Worm (Caenorhabditis elegans) whole organism, young adult: ENCODE results near the gene F38B7.17.
A peak's percentile ranks its signal among the peaks of the same experiment; 100 is the strongest.

Experiments used
- B0261.1 ChIP-seq: sonication (generic microtip); optimal IDR thresholded peaks from 2 replicates; lab custom pipeline; 2016; ENCODE audit warnings: mild to moderate bottlenecking, missing genetic modification characterization, moderate library complexity, missing compliant biosample characterization
- B0336.3 ChIP-seq: fragments of 200-800 bp; sonication (Bioruptor generic); IDR thresholded peaks from 2 replicates; pipeline ENCODE4 v1.3.6; 2022; ENCODE audit warnings: missing genetic modification characterization, missing compliant biosample characterization
- C06A6.2 ChIP-seq: fragments of 200-800 bp; sonication (Bioruptor generic); conservative IDR thresholded peaks from 2 replicates; pipeline ENCODE4 v1.3.6; 2022; ENCODE audit warnings: missing genetic modification characterization, missing compliant biosample characterization
- C17E4.6 ChIP-seq: fragments of 200-800 bp; sonication (Bioruptor generic); IDR thresholded peaks from 2 replicates; pipeline ENCODE4 v1.3.6; 2022; ENCODE audit warnings: missing genetic modification reagents, missing genetic modification characterization, missing compliant biosample characterization
- F23B12.7 ChIP-seq: sonication (generic microtip); optimal IDR thresholded peaks from 2 replicates; lab custom pipeline; 2017; ENCODE audit warnings: missing genetic modification characterization, mild to moderate bottlenecking, missing compliant biosample characterization, antibody characterized with exemption, moderate library complexity; ENCODE audit not compliant: insufficient read depth
- F52B5.7 ChIP-seq: sonication (generic microtip); optimal IDR thresholded peaks from 2 replicates; lab custom pipeline; 2016; ENCODE audit warnings: mild to moderate bottlenecking, missing genetic modification characterization, missing compliant biosample characterization
- F55B11.4 ChIP-seq: sonication (generic microtip); optimal IDR thresholded peaks from 2 replicates; lab custom pipeline; 2016; ENCODE audit warnings: missing compliant biosample characterization, missing genetic modification characterization, borderline replicate concordance; ENCODE audit not compliant: insufficient read depth
- F57A8.1 ChIP-seq: fragments of 200-800 bp; sonication (Bioruptor generic); optimal IDR thresholded peaks from 2 replicates; lab custom pipeline; 2018; ENCODE audit warnings: mild to moderate bottlenecking, missing genetic modification characterization, moderate library complexity, missing compliant biosample characterization
- Y53F4B.3 ChIP-seq: fragments of 200-800 bp; sonication (Bioruptor generic); IDR thresholded peaks from 2 replicates; pipeline ENCODE4 v1.3.6; 2022; ENCODE audit warnings: missing genetic modification reagents, missing genetic modification characterization, missing compliant biosample characterization
- Y95B8A.8 ChIP-seq: fragments of 200-800 bp; sonication (Bioruptor generic); IDR thresholded peaks from 2 replicates; pipeline ENCODE4 v1.3.6; 2022; ENCODE audit warnings: missing genetic modification reagents, missing genetic modification characterization, missing compliant biosample characterization
- atf-7 ChIP-seq: sonication (generic microtip); optimal IDR thresholded peaks from 2 replicates; lab custom pipeline; 2017; ENCODE audit warnings: mild to moderate bottlenecking, missing genetic modification characterization, missing compliant biosample characterization
- athp-1 ChIP-seq: sonication (generic microtip); optimal IDR thresholded peaks from 2 replicates; lab custom pipeline; 2017; ENCODE audit warnings: mild to moderate bottlenecking, missing genetic modification characterization, missing compliant biosample characterization
- attf-3 ChIP-seq: fragments of 200-800 bp; sonication (Bioruptor generic); conservative IDR thresholded peaks from 2 replicates; pipeline ENCODE4 v1.3.6; 2022; ENCODE audit warnings: missing genetic modification reagents, missing genetic modification characterization, missing compliant biosample characterization
- bed-2 ChIP-seq: fragments of 200-800 bp; sonication (Bioruptor generic); IDR thresholded peaks from 2 replicates; pipeline ENCODE4 v1.3.6; 2022; ENCODE audit warnings: missing genetic modification reagents, missing genetic modification characterization, missing compliant biosample characterization
- ceh-100 ChIP-seq: fragments of 200-800 bp; sonication (Bioruptor generic); IDR thresholded peaks from 2 replicates; pipeline ENCODE4 v1.3.6; 2022; ENCODE audit warnings: missing genetic modification reagents, missing genetic modification characterization, missing compliant biosample characterization
- ceh-27 ChIP-seq: fragments of 200-800 bp; sonication (Bioruptor generic); optimal IDR thresholded peaks from 2 replicates; lab custom pipeline; 2018; ENCODE audit warnings: mild to moderate bottlenecking, missing genetic modification characterization, moderate library complexity, missing compliant biosample characterization
- ceh-40 ChIP-seq: fragments of 200-800 bp; sonication (Bioruptor generic); IDR thresholded peaks from 2 replicates; pipeline ENCODE4 v1.3.6; 2022; ENCODE audit warnings: missing genetic modification characterization, missing compliant biosample characterization
- dpff-1 ChIP-seq: sonication (generic microtip); optimal IDR thresholded peaks from 2 replicates; lab custom pipeline; 2017; ENCODE audit warnings: mild to moderate bottlenecking, missing genetic modification characterization, missing compliant biosample characterization
- dpl-1 ChIP-seq: fragments of 150-350 bp; optimal IDR thresholded peaks from 2 replicates; lab custom pipeline; 2014; ENCODE audit warnings: missing biosample characterization, missing genetic modification reagents, missing genetic modification characterization
- ekl-4 ChIP-seq: fragments of 200-800 bp; sonication (Bioruptor generic); IDR thresholded peaks from 2 replicates; pipeline ENCODE4 v1.3.6; 2022; ENCODE audit warnings: missing genetic modification reagents, missing genetic modification characterization, missing compliant biosample characterization
- ets-4 ChIP-seq: fragments of 200-800 bp; sonication (Bioruptor generic); optimal IDR thresholded peaks from 2 replicates; lab custom pipeline; 2018; ENCODE audit warnings: mild to moderate bottlenecking, missing genetic modification characterization, missing compliant biosample characterization
- gei-17 ChIP-seq: fragments of 200-800 bp; sonication (Bioruptor generic); optimal IDR thresholded peaks from 2 replicates; lab custom pipeline; 2018; ENCODE audit warnings: mild to moderate bottlenecking, missing genetic modification characterization, missing compliant biosample characterization
- hmg-20 ChIP-seq: fragments of 200-800 bp; sonication (Bioruptor generic); IDR thresholded peaks from 2 replicates; pipeline ENCODE4 v1.3.6; 2022; ENCODE audit warnings: missing genetic modification reagents, missing genetic modification characterization, missing compliant biosample characterization
- let-607 ChIP-seq, 2 experiments: fragments of 200-800 bp in 1 of 2; sonication (Bioruptor generic) in 1 of 2; sonication (generic microtip) in 1 of 2; optimal IDR thresholded peaks; 2 replicates each; lab custom pipeline; 2016 to 2018; ENCODE audit warnings: mild to moderate bottlenecking in 2 of 2, missing compliant biosample characterization in 2 of 2, missing genetic modification characterization in 2 of 2, moderate library complexity in 2 of 2, missing genotype in 1 of 2
- lin-26 ChIP-seq: fragments of 200-800 bp; sonication (Bioruptor generic); IDR thresholded peaks from 2 replicates; pipeline ENCODE4 v1.3.6; 2022; ENCODE audit warnings: missing genetic modification reagents, missing genetic modification characterization, missing compliant biosample characterization
- lir-1 ChIP-seq: fragments of 200-800 bp; sonication (Bioruptor generic); conservative IDR thresholded peaks from 2 replicates; pipeline ENCODE4 v1.3.6; 2022; ENCODE audit warnings: missing genetic modification reagents, missing genetic modification characterization, missing compliant biosample characterization
- lsl-1 ChIP-seq: fragments of 200-800 bp; sonication (Bioruptor generic); optimal IDR thresholded peaks from 2 replicates; lab custom pipeline; 2018; ENCODE audit warnings: mild to moderate bottlenecking, missing genetic modification characterization, moderate library complexity, missing compliant biosample characterization
- nfya-1 ChIP-seq: sonication (generic microtip); optimal IDR thresholded peaks from 2 replicates; lab custom pipeline; 2017; ENCODE audit warnings: antibody characterized with exemption, missing compliant biosample characterization, missing genetic modification characterization, borderline replicate concordance; ENCODE audit not compliant: insufficient read depth
- nfya-2 ChIP-seq: fragments of 200-800 bp; sonication (Bioruptor generic); IDR thresholded peaks from 2 replicates; pipeline ENCODE4 v1.3.6; 2022; ENCODE audit warnings: missing genetic modification reagents, missing genetic modification characterization, missing compliant biosample characterization
- nhr-179 ChIP-seq: sonication (generic microtip); optimal IDR thresholded peaks from 2 replicates; lab custom pipeline; 2016; ENCODE audit warnings: mild to moderate bottlenecking, missing genetic modification characterization, missing compliant biosample characterization
- nhr-90 ChIP-seq: sonication (generic microtip); optimal IDR thresholded peaks from 2 replicates; lab custom pipeline; 2016; ENCODE audit warnings: missing genotype, mild to moderate bottlenecking, missing genetic modification characterization, missing compliant biosample characterization
- pbrm-1 ChIP-seq: fragments of 200-800 bp; sonication (Bioruptor generic); IDR thresholded peaks from 2 replicates; pipeline ENCODE4 v1.3.6; 2022; ENCODE audit warnings: missing genetic modification reagents, missing genetic modification characterization, missing compliant biosample characterization
- rcor-1 ChIP-seq: fragments of 200-800 bp; sonication (Bioruptor generic); IDR thresholded peaks from 2 replicates; pipeline ENCODE4 v1.3.6; 2022; ENCODE audit warnings: missing genetic modification reagents, missing genetic modification characterization, missing compliant biosample characterization
- rec-8 ChIP-seq, 2 experiments: sonication (generic microtip); optimal IDR thresholded peaks; 2 replicates each; lab custom pipeline; 2016; ENCODE audit warnings: mild to moderate bottlenecking in 2 of 2, missing genetic modification characterization in 2 of 2, missing genetic modification reagents in 2 of 2, missing genotype in 2 of 2, missing biosample characterization in 1 of 2, missing compliant biosample characterization in 1 of 2, moderate library complexity in 1 of 2
- rpc-1 ChIP-seq, 2 experiments: fragments of 150-350 bp in 1 of 2; sonication (generic microtip) in 1 of 2; optimal IDR thresholded peaks; 2 replicates each; lab custom pipeline; 2014 to 2018; ENCODE audit warnings: missing biosample characterization in 1 of 2, missing genetic modification characterization in 1 of 2, missing genetic modification reagents in 1 of 2, missing genotype in 1 of 2
- snpc-1.1 ChIP-seq: sonication (generic microtip); optimal IDR thresholded peaks from 2 replicates; lab custom pipeline; 2017; ENCODE audit warnings: missing genetic modification characterization, mild to moderate bottlenecking, missing compliant biosample characterization, antibody characterized with exemption, moderate library complexity, missing genotype, missing genetic modification reagents; ENCODE audit not compliant: insufficient read depth
- snpc-3.4 ChIP-seq: sonication (generic microtip); optimal IDR thresholded peaks from 2 replicates; lab custom pipeline; 2017; ENCODE audit warnings: missing genetic modification characterization, mild to moderate bottlenecking, missing compliant biosample characterization, antibody characterized with exemption, moderate library complexity, missing genotype, missing genetic modification reagents
- somi-1 ChIP-seq: fragments of 200-800 bp; sonication (Bioruptor generic); optimal IDR thresholded peaks from 2 replicates; lab custom pipeline; 2018; ENCODE audit warnings: mild to moderate bottlenecking, missing genetic modification characterization, missing compliant biosample characterization
- tlf-1 ChIP-seq: fragments of 200-800 bp; sonication (Bioruptor generic); optimal IDR thresholded peaks from 2 replicates; lab custom pipeline; 2018; ENCODE audit warnings: mild to moderate bottlenecking, missing genetic modification characterization, missing compliant biosample characterization
- unc-62 ChIP-seq: fragments of 150-350 bp; optimal IDR thresholded peaks from 2 replicates; lab custom pipeline; 2014; ENCODE audit warnings: missing biosample characterization, missing genetic modification reagents, missing genetic modification characterization
- zfh-2 ChIP-seq: fragments of 200-800 bp; sonication (Bioruptor generic); conservative IDR thresholded peaks from 2 replicates; pipeline ENCODE4 v1.3.6; 2022; ENCODE audit warnings: missing genetic modification reagents, missing genetic modification characterization, missing compliant biosample characterization
- ztf-6 ChIP-seq: fragments of 200-800 bp; sonication (Bioruptor generic); IDR thresholded peaks from 2 replicates; pipeline ENCODE4 v1.3.6; 2022; ENCODE audit warnings: missing genetic modification reagents, missing genetic modification characterization, missing compliant biosample characterization

F38B7.17 gene

ce11 chrV:11593888-11594287 is 45.1 kb upstream of the F38B7.17 start:
- no peak for TF ChIP-seq Y53F4B.3 (GFP tag; lab: Robert Waterston, UW)
- TF ChIP-seq Y95B8A.8 (GFP tag; lab: Robert Waterston, UW): no peak
- no peak for TF ChIP-seq dpl-1 (GFP tag; lab: Kevin White, UChicago)
- no peak for TF ChIP-seq B0261.1 (tag; lab: Kevin White, UChicago)
- TF ChIP-seq ekl-4 (GFP tag; lab: Robert Waterston, UW): no peak

ce11 chrV:11593427-11593826 is 44.7 kb upstream of the F38B7.17 start, which contains the start of gene srx-80:
Gene srx-80, plus strand, starts transcription at chrV:11593727.
- TF ChIP-seq let-607 (tag; optimal IDR thresholded peaks at IDR 0.05; lab: Kevin White, UChicago): no peak
- TF ChIP-seq hmg-20: no peak
- TF ChIP-seq somi-1 (GFP tag; lab: Kevin White, UChicago): no peak
- no peak for TF ChIP-seq ceh-40 (GFP tag; lab: Robert Waterston, UW)
- no peak for TF ChIP-seq unc-62
- no peak for TF ChIP-seq ceh-27
- TF ChIP-seq rpc-1 (optimal IDR thresholded peaks at IDR 0.05; lab: Kevin White, UChicago): no peak
- TF ChIP-seq rpc-1 (tag; optimal IDR thresholded peaks at IDR 0.05; lab: Kevin White, UChicago): no peak
- TF ChIP-seq snpc-3.4 (tag; lab: Kevin White, UChicago): no peak
- TF ChIP-seq tlf-1 (GFP tag; lab: Kevin White, UChicago): no peak
- no peak for TF ChIP-seq zfh-2 (GFP tag; lab: Robert Waterston, UW)
- no peak for TF ChIP-seq C06A6.2 (GFP tag; lab: Robert Waterston, UW)

- no peak for TF ChIP-seq B0336.3
- no peak for TF ChIP-seq F23B12.7 (tag; lab: Kevin White, UChicago)
- TF ChIP-seq pbrm-1 (GFP tag; lab: Robert Waterston, UW): no peak
- TF ChIP-seq snpc-3.4 (tag; lab: Kevin White, UChicago): no peak
- no peak for TF ChIP-seq ceh-40 (GFP tag; lab: Robert Waterston, UW)
- no peak for TF ChIP-seq F52B5.7
- TF ChIP-seq dpff-1 (tag; lab: Kevin White, UChicago): no peak
- no peak for TF ChIP-seq zfh-2 (GFP tag; lab: Robert Waterston, UW)
- TF ChIP-seq F55B11.4 (tag; lab: Kevin White, UChicago): no peak
- no peak for TF ChIP-seq C17E4.6 (GFP tag; lab: Robert Waterston, UW)
- TF ChIP-seq athp-1 (tag; lab: Kevin White, UChicago): no peak
- no peak for TF ChIP-seq dpl-1 (GFP tag; lab: Kevin White, UChicago)
- TF ChIP-seq ztf-6 (GFP tag; lab: Robert Waterston, UW): no peak
- no peak for TF ChIP-seq nfya-2 (GFP tag; lab: Robert Waterston, UW)
- no peak for TF ChIP-seq ceh-100
- TF ChIP-seq nhr-90: no peak
- no peak for TF ChIP-seq nfya-1
- no peak for TF ChIP-seq attf-3 (GFP tag; lab: Robert Waterston, UW)
Observed at ce11 chrV:11589433-11589832, 40.7 kb upstream of the F38B7.17 start, which contains the start of gene srx-82. Gene srx-82, plus strand, starts transcription at chrV:11589733.

ce11 chrV:11585122-11585521 is 36.4 kb upstream of the F38B7.17 start:
- TF ChIP-seq lsl-1 (GFP tag; lab: Kevin White, UChicago) (peak; percentile 55), ceh-100 (peak; percentile 51), ets-4 (GFP tag; lab: Kevin White, UChicago) (no peak), ekl-4 (GFP tag; lab: Robert Waterston, UW) (peak; percentile 53; the same call in 1 of the 2 replicates), rec-8 (tag; optimal IDR thresholded peaks at IDR 0.05; lab: Kevin White, UChicago) (peak in 1 of 2 experiments; percentile 22), attf-3 (GFP tag; lab: Robert Waterston, UW) (no peak), lir-1 (no peak), rcor-1 (GFP tag; lab: Robert Waterston, UW) (peak; percentile 68), nhr-179 (tag; lab: Kevin White, UChicago) (no peak), F57A8.1 (GFP tag; lab: Kevin White, UChicago) (no peak), lin-26 (GFP tag; lab: Robert Waterston, UW) (peak; percentile 99), snpc-1.1 (tag; lab: Kevin White, UChicago) (peak; percentile 94), Y95B8A.8 (GFP tag; lab: Robert Waterston, UW) (no peak), atf-7 (tag; lab: Kevin White, UChicago) (no peak), nfya-1 (no peak), bed-2 (GFP tag; lab: Robert Waterston, UW) (no peak), athp-1 (tag; lab: Kevin White, UChicago) (no peak), gei-17 (GFP tag; lab: Kevin White, UChicago) (no peak)
